Worm (Caenorhabditis elegans): Measurements from ENCODE around the gene C07E3.10.

C07E3.10 gene

DNA sequence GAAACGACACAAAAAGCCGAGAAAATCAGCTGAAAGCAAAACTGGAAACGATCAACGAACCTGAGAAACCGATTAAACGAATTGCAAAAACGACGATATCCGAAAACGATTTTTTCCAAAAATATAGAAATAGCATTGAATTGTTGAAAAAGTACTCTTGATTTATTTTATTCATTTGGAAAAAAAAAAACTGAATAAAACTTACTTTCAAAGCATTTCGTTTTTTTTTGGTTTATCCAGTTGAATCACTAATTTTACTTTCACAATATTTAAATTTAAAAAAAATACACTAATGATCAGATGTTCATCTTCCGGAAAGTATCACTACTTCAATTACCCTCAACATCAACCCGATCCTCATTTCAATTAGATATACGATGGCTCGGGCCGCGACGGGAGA lies 50.4 kb downstream of the C07E3.10 start, which contains the start of gene T09F3.5:
T09F3.5 (plus strand) TSS at position 301 of the 400 bp plus-strand sequence.
- TF ChIP-seq mab-5 (tag; optimal IDR thresholded peaks at IDR 0.05) (no peak), ama-1 (optimal IDR thresholded peaks at IDR 0.05) (no peak), elt-3 (tag; optimal IDR thresholded peaks at IDR 0.05) (no peak), crh-2 (tag; optimal IDR thresholded peaks at IDR 0.05) (no peak), C34F6.9 (tag; optimal IDR thresholded peaks at IDR 0.05) (no peak)
